Worm (Caenorhabditis elegans): ENCODE results near the gene M151.1.

DNA sequence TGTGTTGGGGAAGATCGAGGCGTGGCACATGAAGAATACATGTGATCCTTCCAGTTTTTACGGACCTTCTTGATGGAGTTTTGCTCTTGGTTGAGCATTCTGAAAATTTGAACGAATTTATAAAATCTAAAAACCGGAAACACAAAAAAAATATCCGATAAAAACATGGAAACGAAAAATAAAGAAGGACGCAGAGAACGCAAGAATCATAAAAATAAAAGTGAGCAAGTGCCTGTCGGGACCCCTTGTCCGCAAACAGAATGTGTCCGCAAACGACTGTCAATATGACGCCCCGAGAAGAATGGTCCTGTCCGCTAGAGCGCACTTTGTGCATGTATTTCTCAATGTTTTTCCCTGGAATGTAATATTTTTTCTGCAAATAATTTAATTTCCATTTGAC is 31.5 kb upstream of the M151.1 start, which contains the start of gene Y49F6A.5:
- TF ChIP-seq unc-62 (GFP tag; optimal IDR thresholded peaks at IDR 0.05): no peak
- TF ChIP-seq elt-1 (tag; optimal IDR thresholded peaks at IDR 0.05): no peak
- TF ChIP-seq unc-39 (tag; optimal IDR thresholded peaks at IDR 0.05): no peak
- TF ChIP-seq dmd-4 (tag; optimal IDR thresholded peaks at IDR 0.05): no peak
